Fruit fly (Drosophila melanogaster): ENCODE data around the gene CG9154.
A peak's percentile ranks its signal among the peaks of the same experiment; 100 is the strongest.

CG9154 gene

DNA sequence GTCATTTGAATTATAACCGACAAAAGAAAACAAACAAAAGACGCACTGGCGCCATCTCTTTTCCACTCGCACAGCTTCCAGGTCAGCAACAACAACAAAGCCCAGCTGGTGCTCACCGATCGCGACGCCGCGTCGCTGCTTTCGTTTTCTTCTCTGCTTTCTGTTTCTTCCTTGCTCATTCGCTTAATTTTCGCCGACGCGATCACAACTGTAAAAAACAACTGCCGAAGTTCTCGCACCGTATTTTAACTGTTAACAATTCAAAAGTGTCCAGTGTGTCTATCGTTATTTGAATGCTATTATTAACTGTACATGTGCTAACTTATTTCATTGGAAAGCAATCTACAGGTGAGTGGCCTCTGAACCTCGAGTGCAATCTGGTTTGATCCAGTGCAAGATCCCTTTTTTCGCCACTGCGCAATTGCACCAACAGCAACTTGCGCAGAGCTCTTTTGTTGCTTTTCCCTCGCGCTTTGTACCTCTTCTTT is 29.8 kb upstream of the CG9154 start, which contains the start of gene stai (continued):
- 0 out of 4 replicates have a peak, but pooled peaks have one; percentile 22 for TF ChIP-seq Dll (GFP tag; IDR thresholded peaks at IDR 0.05; ENCODE audit: partially characterized antibody)
- TF ChIP-seq CG4360 (GFP tag; IDR thresholded peaks at IDR 0.05), result peak; percentile 86
- TF ChIP-seq bsh (GFP tag; optimal IDR thresholded peaks at IDR 0.05), result peak in 1 of 2 experiments; percentile 58
- peak; percentile 83 for TF ChIP-seq CG10321 (GFP tag; IDR thresholded peaks at IDR 0.05)
- TF ChIP-seq CG12299 (tag; optimal IDR thresholded peaks at IDR 0.05), result no peak
- 0 out of 2 replicates have a peak, but pooled peaks have one; percentile 16 for TF ChIP-seq CG13287 (GFP tag; IDR thresholded peaks at IDR 0.05; ENCODE audit: partially characterized antibody)

DNA sequence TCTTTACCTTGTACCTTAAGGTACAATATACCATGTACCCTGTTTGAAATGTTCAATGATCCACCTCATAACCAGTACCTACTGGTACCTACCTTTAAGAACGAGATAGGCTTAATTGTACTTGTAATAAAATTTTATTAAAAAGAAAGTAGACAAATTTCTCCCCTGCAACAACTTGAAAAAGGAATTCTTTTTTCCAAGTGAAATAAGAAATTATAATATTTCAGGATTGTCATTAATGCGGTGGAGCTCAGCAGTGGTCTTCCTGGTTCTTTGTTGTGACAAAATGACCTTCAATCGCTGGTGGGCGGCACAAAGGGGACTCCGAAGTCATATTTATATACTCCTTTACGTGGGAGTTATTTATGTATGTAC is 28.8 kb upstream of the CG9154 start:
- TF ChIP-seq MTF-1 (GFP tag; optimal IDR thresholded peaks at IDR 0.05; ENCODE audit: borderline replicate concordance) (no peak), Ets65A (GFP tag) (peak; percentile 10), sens (GFP tag) (peak; percentile 49), row (GFP tag; IDR thresholded peaks at IDR 0.05) (peak; percentile 4; the same call in 1 of the 3 replicates)

DNA sequence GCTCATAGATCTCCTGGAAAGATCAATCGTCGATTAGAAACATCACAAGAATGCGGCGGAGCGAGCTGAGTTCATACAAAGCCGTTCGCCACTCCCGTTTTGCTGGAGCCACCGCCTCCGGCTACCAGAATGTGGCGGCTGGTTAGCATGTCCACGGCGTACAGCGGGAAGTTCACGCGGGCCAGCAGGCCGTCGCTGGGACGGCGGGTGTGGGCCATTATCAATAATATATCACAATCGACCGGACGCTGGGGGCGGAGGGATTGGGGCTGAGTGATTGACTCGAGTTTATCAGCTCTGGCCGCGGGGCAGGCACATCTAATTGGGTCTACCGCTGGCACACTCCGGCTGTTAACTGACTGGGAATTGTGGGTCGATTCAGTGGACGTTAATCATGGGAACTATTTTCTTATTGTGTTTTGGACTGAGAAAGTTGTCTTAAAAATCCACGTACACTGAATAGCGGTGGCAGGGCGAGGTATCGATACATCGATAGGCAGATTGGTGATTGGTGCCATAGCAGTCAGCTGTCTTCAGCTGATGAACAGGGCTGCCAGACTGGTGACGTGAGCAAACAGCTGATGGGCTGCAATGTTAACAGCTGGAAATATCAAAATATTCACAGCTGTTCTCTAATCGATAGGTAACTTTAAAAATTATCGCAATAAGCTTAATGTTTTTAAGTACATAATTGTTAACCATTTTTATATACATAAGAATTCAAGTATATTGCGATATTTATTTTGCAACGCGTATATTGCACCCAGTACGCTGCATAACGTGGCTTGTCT is 28.2 kb upstream of the CG9154 start, which contains the start of gene CG9175:
Gene CG9175 (minus strand): TSS at position 488 of the 791 bp plus-strand sequence.
- TF ChIP-seq Max (GFP tag; optimal IDR thresholded peaks at IDR 0.05) (no peak), ranshi (GFP tag; IDR thresholded peaks at IDR 0.05) (0 out of 2 replicates have a peak, but pooled peaks have one; percentile 23), CG4360 (GFP tag; IDR thresholded peaks at IDR 0.05) (no peak), CG33557 (GFP tag; optimal IDR thresholded peaks at IDR 0.05) (no peak), stc (GFP tag; IDR thresholded peaks at IDR 0.05) (peak; percentile 35; the same call in 1 of the 2 replicates), jing (GFP tag; optimal IDR thresholded peaks at IDR 0.05) (no peak), CG1529 (GFP tag; optimal IDR thresholded peaks at IDR 0.05) (no peak), bowl (GFP tag; IDR thresholded peaks at IDR 0.05) (no peak), CG8089 (GFP tag; optimal IDR thresholded peaks at IDR 0.05) (no peak), CG10267 (tag; optimal IDR thresholded peaks at IDR 0.05) (peak; percentile 59), MBD-R2 (GFP tag; IDR thresholded peaks at IDR 0.05) (peak; percentile 98), grn (GFP tag; optimal IDR thresholded peaks at IDR 0.05) (no peak), CG4707 (GFP tag; optimal IDR thresholded peaks at IDR 0.05) (no peak), Abd-B (GFP tag; optimal IDR thresholded peaks at IDR 0.05) (no peak), Myb (GFP tag; optimal IDR thresholded peaks at IDR 0.05) (peak; percentile 68), CG13894 (tag; optimal IDR thresholded peaks at IDR 0.05) (peak; percentile 75), CG34376 (GFP tag; optimal IDR thresholded peaks at IDR 0.05) (peak; percentile 60), sisA (GFP tag; IDR thresholded peaks at IDR 0.05) (no peak), NC2α (GFP tag; optimal IDR thresholded peaks at IDR 0.05) (no peak), ac (GFP tag; optimal IDR thresholded peaks at IDR 0.05) (no peak), NFAT (GFP tag; IDR thresholded peaks at IDR 0.05) (peak; percentile 49; the same call in 1 of the 2 replicates), mirr (GFP tag; optimal IDR thresholded peaks at IDR 0.05) (peak; percentile 43), CG3065 (GFP tag; optimal IDR thresholded peaks at IDR 0.05) (no peak), Fer1 (GFP tag; optimal IDR thresholded peaks at IDR 0.05) (peak; percentile 58), inv (GFP tag; IDR thresholded peaks at IDR 0.05; ENCODE audit: partially characterized antibody) (peak; percentile 94), CG15601 (tag; optimal IDR thresholded peaks at IDR 0.05) (peak; percentile 61), croc (GFP tag; conservative IDR thresholded peaks at IDR 0.05) (no peak), pfk (GFP tag; optimal IDR thresholded peaks at IDR 0.05) (peak; percentile 35), usp (GFP tag; optimal IDR thresholded peaks at IDR 0.05) (no peak), gsb (GFP tag; IDR thresholded peaks at IDR 0.05) (no peak), ftz-f1 (GFP tag; optimal IDR thresholded peaks at IDR 0.05) (peak; percentile 5), CG12659 (GFP tag; optimal IDR thresholded peaks at IDR 0.05) (peak; percentile 88), CG33213 (GFP tag; optimal IDR thresholded peaks at IDR 0.05) (peak; percentile 70), pum (GFP tag; optimal IDR thresholded peaks at IDR 0.05) (no peak), CG10431 (GFP tag; optimal IDR thresholded peaks at IDR 0.05) (no peak), Antp (GFP tag; optimal IDR thresholded peaks at IDR 0.05) (peak; percentile 39), slou (GFP tag; optimal IDR thresholded peaks at IDR 0.05) (no peak)
